Worm (Caenorhabditis elegans): Measurements from ENCODE around the gene tbc-11.
A peak's percentile ranks its signal among the peaks of the same experiment; 100 is the strongest.

Gene tbc-11

DNA sequence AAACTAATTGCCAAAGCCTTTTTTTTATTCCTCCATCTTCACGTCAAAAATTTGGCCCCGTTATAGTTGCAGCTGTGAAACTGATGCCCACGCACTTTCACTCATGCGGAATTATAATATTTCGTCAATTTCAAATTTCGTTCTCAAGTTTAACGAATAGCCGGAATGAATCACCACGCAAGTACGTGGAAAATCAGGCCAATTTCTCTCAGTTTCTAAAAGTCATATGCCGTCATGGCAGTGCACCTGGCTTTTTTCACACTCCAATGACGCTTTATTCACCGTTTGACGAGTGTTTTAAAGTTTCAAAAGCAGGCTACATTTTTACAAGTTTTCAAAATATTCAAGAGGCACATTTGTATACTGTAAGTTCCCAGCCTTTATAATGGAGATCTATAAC lies 23.1 kb downstream of the tbc-11 start:
- TF ChIP-seq cog-1 (tag; optimal IDR thresholded peaks at IDR 0.05): no peak
- no peak for TF ChIP-seq med-1 (GFP tag; optimal IDR thresholded peaks at IDR 0.05; ENCODE audit: insufficient read depth)
- TF ChIP-seq ref-1 (GFP tag; conservative IDR thresholded peaks at IDR 0.05): no peak
- TF ChIP-seq ztf-23 (GFP tag; IDR thresholded peaks at IDR 0.05): no peak
- no peak for TF ChIP-seq klf-2 (GFP tag; conservative IDR thresholded peaks at IDR 0.05)
- no peak for TF ChIP-seq ztf-29 (GFP tag; IDR thresholded peaks at IDR 0.05)
- TF ChIP-seq T22C8.4 (GFP tag; IDR thresholded peaks at IDR 0.05): no peak
- no peak for TF ChIP-seq tab-1 (GFP tag; IDR thresholded peaks at IDR 0.05)
- no peak for TF ChIP-seq flt-1 (GFP tag; IDR thresholded peaks at IDR 0.05)

DNA sequence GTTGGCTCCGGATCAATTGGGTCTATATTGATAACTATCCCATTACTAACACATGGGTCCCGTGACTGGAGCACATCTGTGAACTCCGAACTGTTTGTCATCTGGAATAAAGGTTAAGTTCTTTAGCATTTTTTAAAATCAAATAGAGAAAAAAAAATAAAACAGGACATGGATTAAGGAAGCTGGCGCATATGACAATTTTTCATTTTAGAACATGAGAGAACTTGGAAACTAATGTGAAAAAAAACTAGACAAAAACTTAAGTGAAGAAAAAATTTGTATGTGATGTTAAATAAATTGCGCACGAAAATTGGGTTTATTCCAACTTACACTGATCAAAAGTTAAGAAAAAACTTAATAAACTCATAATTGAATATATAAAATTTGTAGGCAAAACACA lies 24.0 kb downstream of the tbc-11 start, which contains the start of gene sms-2:
Gene sms-2 (minus strand): TSS at position 101 of the 400 bp plus-strand sequence.
- TF ChIP-seq cog-1 (tag; optimal IDR thresholded peaks at IDR 0.05): no peak
- TF ChIP-seq ztf-23 (GFP tag; IDR thresholded peaks at IDR 0.05): no peak
- TF ChIP-seq tab-1 (GFP tag; IDR thresholded peaks at IDR 0.05): no peak
- TF ChIP-seq ref-1 (GFP tag; conservative IDR thresholded peaks at IDR 0.05): no peak
- TF ChIP-seq flt-1 (GFP tag; IDR thresholded peaks at IDR 0.05): no peak
- no peak for TF ChIP-seq T22C8.4 (GFP tag; IDR thresholded peaks at IDR 0.05)
- TF ChIP-seq med-1 (GFP tag; optimal IDR thresholded peaks at IDR 0.05; ENCODE audit: insufficient read depth): no peak
- TF ChIP-seq ztf-29 (GFP tag; IDR thresholded peaks at IDR 0.05): no peak
- no peak for TF ChIP-seq klf-2 (GFP tag; conservative IDR thresholded peaks at IDR 0.05)

ce11 chrX:949466-949865 lies 24.7 kb downstream of the tbc-11 start:
- TF ChIP-seq tab-1 (GFP tag; IDR thresholded peaks at IDR 0.05): peak; percentile 80
- TF ChIP-seq ref-1 (GFP tag; conservative IDR thresholded peaks at IDR 0.05): no peak
- TF ChIP-seq cog-1 (tag; optimal IDR thresholded peaks at IDR 0.05): peak; percentile 96
- peak; percentile 59; the same call in 1 of the 2 replicates for TF ChIP-seq klf-2 (GFP tag; conservative IDR thresholded peaks at IDR 0.05)
- TF ChIP-seq flt-1 (GFP tag; IDR thresholded peaks at IDR 0.05): peak; percentile 79
- TF ChIP-seq T22C8.4 (GFP tag; IDR thresholded peaks at IDR 0.05): no peak
- peak; percentile 69; the same call in 1 of the 2 replicates for TF ChIP-seq ztf-23 (GFP tag; IDR thresholded peaks at IDR 0.05)

ce11 chrX:950482-950881 lies 25.7 kb downstream of the tbc-11 start, which contains the start of gene arr-1:
Gene arr-1, plus strand, starts transcription at chrX:950782.
- TF ChIP-seq T22C8.4 (GFP tag; IDR thresholded peaks at IDR 0.05) (no peak), med-1 (GFP tag; optimal IDR thresholded peaks at IDR 0.05; ENCODE audit: insufficient read depth) (no peak), klf-2 (GFP tag; conservative IDR thresholded peaks at IDR 0.05) (no peak), tab-1 (GFP tag; IDR thresholded peaks at IDR 0.05) (no peak), ztf-29 (GFP tag; IDR thresholded peaks at IDR 0.05) (no peak), flt-1 (GFP tag; IDR thresholded peaks at IDR 0.05) (no peak), ztf-23 (GFP tag; IDR thresholded peaks at IDR 0.05) (no peak), ref-1 (GFP tag; conservative IDR thresholded peaks at IDR 0.05) (no peak), cog-1 (tag; optimal IDR thresholded peaks at IDR 0.05) (no peak)

DNA sequence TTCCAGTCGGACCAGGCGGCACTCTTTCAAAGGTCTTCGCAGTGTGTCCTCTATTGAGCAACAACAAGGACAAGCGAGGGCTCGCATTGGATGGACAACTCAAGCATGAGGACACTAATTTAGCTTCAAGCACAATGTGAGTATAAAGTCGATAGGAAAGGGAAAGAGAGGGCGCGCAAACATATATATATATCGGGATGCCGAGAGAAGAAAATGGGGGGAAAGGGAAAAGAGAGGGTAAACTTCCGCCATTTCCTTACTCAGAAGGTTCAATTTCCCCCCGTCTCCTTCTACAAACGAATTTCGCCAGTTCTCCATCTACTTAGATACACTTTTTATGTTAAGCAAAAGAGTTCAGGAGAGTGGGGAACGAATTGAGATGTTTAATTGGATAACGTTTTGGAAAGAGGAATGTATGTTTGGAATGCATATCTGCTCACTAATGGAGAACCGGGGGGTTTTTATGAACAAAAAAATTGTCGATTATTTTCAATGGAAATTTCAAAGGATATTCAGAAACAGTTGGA lies 27.9 kb downstream of the tbc-11 start:
- TF ChIP-seq ztf-29 (GFP tag; IDR thresholded peaks at IDR 0.05) (no peak), cog-1 (tag; optimal IDR thresholded peaks at IDR 0.05) (peak; percentile 8)

DNA sequence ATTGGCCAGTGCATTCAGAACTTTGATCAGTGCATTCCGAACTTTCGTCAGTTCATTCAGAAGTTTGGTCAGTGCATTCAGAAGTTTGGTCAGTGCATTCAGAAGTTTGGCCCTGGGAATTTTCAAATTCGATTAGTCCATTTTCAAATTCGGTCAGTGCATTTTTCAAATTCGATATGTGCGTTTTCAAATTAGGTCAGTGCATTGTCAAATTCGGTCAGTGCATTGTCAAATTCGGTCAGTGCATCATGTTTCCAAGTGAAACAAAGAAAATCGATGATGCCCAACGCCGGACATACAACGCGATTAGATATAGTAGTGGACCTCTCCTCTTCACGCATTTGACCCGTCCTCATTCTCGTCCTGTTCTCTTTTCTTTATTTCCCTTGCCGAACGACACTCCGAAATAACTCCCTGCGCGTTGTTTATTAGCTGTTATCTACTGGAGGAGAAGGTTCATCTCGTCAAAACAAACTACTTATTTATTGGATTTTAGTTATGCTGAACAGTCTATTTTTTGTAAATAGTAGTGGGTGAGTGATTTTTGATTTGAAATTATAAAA lies 29.8 kb downstream of the tbc-11 start, which contains the start of gene apm-3:
Gene apm-3 (plus strand): TSS at position 477 of the 563 bp plus-strand sequence.
- no peak for TF ChIP-seq ref-1 (GFP tag; conservative IDR thresholded peaks at IDR 0.05)
- TF ChIP-seq T22C8.4 (GFP tag; IDR thresholded peaks at IDR 0.05): 0 out of 2 replicates have a peak, but pooled peaks have one; percentile 17
- TF ChIP-seq cog-1 (tag; optimal IDR thresholded peaks at IDR 0.05): peak; percentile 36
- 0 out of 2 replicates have a peak, but pooled peaks have one; percentile 53 for TF ChIP-seq tab-1 (GFP tag; IDR thresholded peaks at IDR 0.05)
- TF ChIP-seq flt-1 (GFP tag; IDR thresholded peaks at IDR 0.05): no peak

DNA sequence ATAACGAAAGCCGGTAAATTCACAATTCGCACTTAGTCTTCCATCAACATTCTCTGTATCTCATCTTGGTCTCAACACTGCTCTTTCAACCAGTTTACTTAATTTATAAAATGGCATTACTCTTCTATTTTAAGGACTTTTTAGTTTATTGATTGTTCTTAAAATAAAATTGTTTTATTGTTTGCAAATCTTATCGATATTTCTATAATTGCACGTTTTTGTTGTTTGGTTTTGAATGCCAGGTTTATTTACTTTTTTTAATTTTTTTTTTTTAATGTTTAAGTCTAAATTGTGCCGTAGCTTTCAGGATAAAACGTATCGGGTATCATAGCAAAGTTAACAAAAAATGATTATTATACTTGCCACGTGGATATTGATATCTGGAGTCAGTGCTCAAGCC lies 32.8 kb downstream of the tbc-11 start, which contains the start of gene chil-10:
Gene chil-10 (plus strand): TSS at position 301 of the 400 bp plus-strand sequence.
- TF ChIP-seq ztf-29 (GFP tag; IDR thresholded peaks at IDR 0.05) (no peak), ref-1 (GFP tag; conservative IDR thresholded peaks at IDR 0.05) (no peak), ztf-23 (GFP tag; IDR thresholded peaks at IDR 0.05) (no peak), flt-1 (GFP tag; IDR thresholded peaks at IDR 0.05) (no peak), klf-2 (GFP tag; conservative IDR thresholded peaks at IDR 0.05) (no peak)

- TF ChIP-seq med-1 (GFP tag; optimal IDR thresholded peaks at IDR 0.05; ENCODE audit: insufficient read depth) (no peak), klf-2 (GFP tag; conservative IDR thresholded peaks at IDR 0.05) (no peak), T22C8.4 (GFP tag; IDR thresholded peaks at IDR 0.05) (no peak), flt-1 (GFP tag; IDR thresholded peaks at IDR 0.05) (no peak), tab-1 (GFP tag; IDR thresholded peaks at IDR 0.05) (no peak), ztf-29 (GFP tag; IDR thresholded peaks at IDR 0.05) (no peak), ztf-23 (GFP tag; IDR thresholded peaks at IDR 0.05) (no peak), cog-1 (tag; optimal IDR thresholded peaks at IDR 0.05) (no peak), ref-1 (GFP tag; conservative IDR thresholded peaks at IDR 0.05) (no peak)
Measured at ce11 chrX:960139-960538, 35.4 kb downstream of the tbc-11 start.

DNA sequence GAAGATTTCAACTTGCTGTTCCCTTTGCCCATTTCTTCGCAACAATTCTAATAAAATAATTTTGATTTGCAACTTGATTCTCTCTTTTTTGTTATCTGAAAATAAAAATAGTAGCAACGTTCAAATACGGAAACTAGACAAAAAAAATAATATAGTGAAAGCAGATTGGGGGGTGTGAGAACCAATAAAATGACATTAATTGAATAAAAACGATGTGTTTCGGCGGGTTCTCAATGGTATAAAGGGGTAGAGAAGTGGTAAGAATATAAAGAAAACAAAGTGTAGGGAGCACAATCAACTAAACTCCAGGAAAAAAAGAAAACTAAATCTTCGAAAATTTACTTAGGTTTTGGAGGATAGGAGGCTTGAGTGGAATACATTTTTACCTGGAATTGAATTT lies 38.4 kb downstream of the tbc-11 start, which contains the start of gene ncs-1:
Gene ncs-1 (minus strand): TSS at position 101 of the 400 bp plus-strand sequence.
- no peak for TF ChIP-seq flt-1 (GFP tag; IDR thresholded peaks at IDR 0.05)

- TF ChIP-seq cog-1 (tag; optimal IDR thresholded peaks at IDR 0.05): no peak
- TF ChIP-seq klf-2 (GFP tag; conservative IDR thresholded peaks at IDR 0.05): no peak
- no peak for TF ChIP-seq flt-1 (GFP tag; IDR thresholded peaks at IDR 0.05)
- TF ChIP-seq T22C8.4 (GFP tag; IDR thresholded peaks at IDR 0.05): no peak
- TF ChIP-seq tab-1 (GFP tag; IDR thresholded peaks at IDR 0.05): no peak
- TF ChIP-seq ref-1 (GFP tag; conservative IDR thresholded peaks at IDR 0.05): no peak
- no peak for TF ChIP-seq ztf-23 (GFP tag; IDR thresholded peaks at IDR 0.05)
- TF ChIP-seq med-1 (GFP tag; optimal IDR thresholded peaks at IDR 0.05; ENCODE audit: insufficient read depth): no peak
- TF ChIP-seq ztf-29 (GFP tag; IDR thresholded peaks at IDR 0.05): no peak
Measured at ce11 chrX:970072-970471, 45.3 kb downstream of the tbc-11 start, which contains the start of gene C44C1.6. Gene C44C1.6, minus strand, starts transcription at chrX:970270.
